Worm (Caenorhabditis elegans) whole organism, L4 larva: ENCODE data around the gene lgc-48.

Experiments
- daf-8 ChIP-seq: fragments of 200-800 bp; sonication (Bioruptor generic); IDR thresholded peaks from 2 replicates; pipeline ENCODE4 v1.3.6; 2022; ENCODE audit warnings: missing genetic modification characterization, missing compliant biosample characterization
- lin-13 ChIP-seq: fragments of 150-350 bp; optimal IDR thresholded peaks from 2 replicates; lab custom pipeline; 2014; ENCODE audit warnings: missing biosample characterization, missing genetic modification reagents, missing genetic modification characterization
- snpc-4 ChIP-seq: fragments of 150-350 bp; optimal IDR thresholded peaks from 2 replicates; lab custom pipeline; 2014; ENCODE audit warnings: missing biosample characterization, missing genetic modification characterization

DNA sequence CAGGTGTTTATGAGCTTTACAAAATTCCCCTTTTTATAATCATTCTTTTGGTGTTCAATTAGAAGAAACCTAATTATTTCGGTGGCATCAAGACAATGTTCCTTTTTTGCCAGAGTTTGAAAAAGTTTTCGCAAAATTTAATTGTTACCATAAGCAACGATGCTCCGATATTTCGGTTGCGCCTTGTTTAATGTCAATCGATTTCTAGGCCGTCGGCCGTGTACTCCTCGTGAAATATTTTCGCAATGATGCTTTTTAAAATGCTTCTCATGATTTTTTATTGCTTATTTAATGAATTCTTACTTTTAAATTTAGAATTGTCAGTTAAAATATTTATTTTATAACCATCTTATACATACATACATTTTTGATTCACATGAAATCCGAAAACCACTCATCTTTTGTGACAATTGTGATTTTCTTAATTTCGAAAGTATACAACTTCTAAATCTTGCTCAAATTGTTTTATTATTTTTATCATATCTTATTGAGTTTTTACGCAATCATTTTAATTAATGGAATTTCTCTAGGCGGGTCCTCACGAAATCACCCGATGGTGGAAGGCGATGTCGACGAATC lies 26.9 kb upstream of the lgc-48 start, which contains the start of gene C50B6.3:
- TF ChIP-seq lin-13 (GFP tag; lab: Kevin White, UChicago) (no peak), daf-8 (GFP tag; lab: Robert Waterston, UW) (no peak), snpc-4 (tag; lab: Kevin White, UChicago) (no peak)
